Worm (Caenorhabditis elegans): ENCODE measurements around the gene fbxa-190.

Gene fbxa-190

DNA sequence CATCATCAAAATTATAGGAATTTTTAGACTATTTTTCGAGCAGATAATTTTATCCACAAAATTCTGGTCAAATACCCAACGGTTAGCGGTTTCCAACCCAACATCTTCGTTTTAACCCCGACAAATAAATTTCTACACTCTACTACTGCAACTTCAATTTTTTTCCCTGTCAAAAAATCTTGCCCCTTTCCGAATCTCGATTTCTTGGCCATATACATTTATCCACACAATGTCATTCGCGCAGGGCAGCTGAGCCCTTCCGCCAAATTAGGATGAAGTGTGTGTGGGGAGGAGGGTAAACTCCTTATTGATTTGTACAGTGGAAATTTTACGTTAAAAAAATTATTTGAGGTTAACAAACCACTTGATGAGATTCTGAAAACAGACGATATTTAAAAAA, 27.0 kb upstream of the fbxa-190 start (continued):
- TF ChIP-seq nhr-20 (tag; optimal IDR thresholded peaks at IDR 0.05) (peak; percentile 95), swsn-7 (tag; optimal IDR thresholded peaks at IDR 0.05) (peak; percentile 94), lin-13 (GFP tag; optimal IDR thresholded peaks at IDR 0.05) (peak; percentile 77), mep-1 (tag; optimal IDR thresholded peaks at IDR 0.05) (peak; percentile 97), unc-30 (tag; optimal IDR thresholded peaks at IDR 0.05) (no peak), fkh-8 (tag; optimal IDR thresholded peaks at IDR 0.05) (peak; percentile 93), nhr-28 (tag; optimal IDR thresholded peaks at IDR 0.05) (no peak), nhr-237 (tag; optimal IDR thresholded peaks at IDR 0.05) (peak; percentile 95), nhr-90 (tag; optimal IDR thresholded peaks at IDR 0.05; ENCODE audit: poor library complexity) (peak; percentile 98), pax-3 (tag; optimal IDR thresholded peaks at IDR 0.05) (peak; percentile 90), ceh-63 (GFP tag; optimal IDR thresholded peaks at IDR 0.05) (peak; percentile 92), isw-1 (GFP tag; IDR thresholded peaks at IDR 0.05) (peak; percentile 76), lir-3 (tag; optimal IDR thresholded peaks at IDR 0.05; ENCODE audit: poor library complexity) (peak; percentile 86), nhr-12 (tag; optimal IDR thresholded peaks at IDR 0.05) (peak; percentile 57)

DNA sequence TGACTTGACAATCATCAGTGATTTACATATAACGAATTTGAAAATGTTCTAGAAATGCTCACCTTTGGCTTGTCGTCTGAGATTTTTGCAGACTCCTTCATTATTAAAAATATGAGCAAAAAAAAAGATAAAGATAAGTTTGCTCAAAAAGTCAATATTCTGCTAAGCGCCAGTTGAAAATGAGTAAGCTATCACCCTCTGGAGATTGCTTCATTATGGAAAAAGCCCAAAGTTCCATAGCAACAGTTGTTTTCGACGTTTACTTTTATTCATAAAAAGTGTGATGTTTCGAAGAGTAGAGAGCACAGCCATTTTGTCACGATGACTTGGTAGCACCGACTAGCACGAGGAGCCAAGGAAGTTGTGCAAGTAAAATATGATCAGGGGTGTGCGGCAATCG, 13.5 kb upstream of the fbxa-190 start, which contains the start of gene F56C3.3:
F56C3.3 (minus strand) TSS at position 101 of the 400 bp plus-strand sequence.
- no peak for TF ChIP-seq lsy-2 (tag; optimal IDR thresholded peaks at IDR 0.05)
- no peak for TF ChIP-seq pax-3 (tag; optimal IDR thresholded peaks at IDR 0.05)
- TF ChIP-seq unc-30 (tag; optimal IDR thresholded peaks at IDR 0.05) = no peak
- no peak for TF ChIP-seq sox-4 (tag; optimal IDR thresholded peaks at IDR 0.05)
- TF ChIP-seq nhr-76 (tag; optimal IDR thresholded peaks at IDR 0.05) = no peak
- no peak for TF ChIP-seq mef-2 (tag; optimal IDR thresholded peaks at IDR 0.05)
- TF ChIP-seq pag-3 (tag; optimal IDR thresholded peaks at IDR 0.05; ENCODE audit: borderline replicate concordance, insufficient read depth) = no peak
- no peak for TF ChIP-seq sptf-1 (tag; optimal IDR thresholded peaks at IDR 0.05)
- TF ChIP-seq nhr-28 (tag; optimal IDR thresholded peaks at IDR 0.05) = no peak
- TF ChIP-seq vab-15 (tag; optimal IDR thresholded peaks at IDR 0.05) = no peak
- TF ChIP-seq blmp-1 (tag; optimal IDR thresholded peaks at IDR 0.05) = no peak

DNA sequence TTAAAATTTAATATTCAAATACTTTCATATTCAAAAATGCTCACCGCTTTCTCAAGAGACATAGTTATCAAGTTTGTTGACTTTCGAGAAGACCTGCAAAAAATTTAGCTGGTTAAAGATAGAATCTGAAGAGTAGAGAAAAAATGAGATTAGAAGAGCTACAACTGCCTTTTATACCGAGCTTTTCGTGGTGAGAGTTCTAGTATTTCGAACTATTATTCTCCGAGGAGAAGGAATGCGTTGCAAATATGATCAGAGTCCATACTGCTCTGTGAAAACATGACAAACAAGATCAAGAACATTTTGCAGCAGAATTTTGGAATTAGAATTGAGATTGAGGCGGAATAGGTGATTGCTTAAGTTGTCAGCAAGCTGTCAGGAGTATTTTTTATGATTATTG, 11.2 kb upstream of the fbxa-190 start, which contains the start of gene F56C3.4:
F56C3.4 (minus strand) TSS at position 101 of the 400 bp plus-strand sequence.
- TF ChIP-seq snpc-4 (tag; optimal IDR thresholded peaks at IDR 0.05) = no peak
- no peak for TF ChIP-seq nhr-76 (tag; optimal IDR thresholded peaks at IDR 0.05)
- no peak for TF ChIP-seq pag-3 (tag; optimal IDR thresholded peaks at IDR 0.05; ENCODE audit: borderline replicate concordance, insufficient read depth)
- no peak for TF ChIP-seq skn-1 (tag; optimal IDR thresholded peaks at IDR 0.05)
- no peak for TF ChIP-seq vab-15 (tag; optimal IDR thresholded peaks at IDR 0.05)
- no peak for TF ChIP-seq isw-1 (GFP tag; IDR thresholded peaks at IDR 0.05)
- no peak for TF ChIP-seq nhr-77 (tag; optimal IDR thresholded peaks at IDR 0.05)
- TF ChIP-seq aly-2 (tag; optimal IDR thresholded peaks at IDR 0.05) = no peak
- TF ChIP-seq aha-1 (tag; optimal IDR thresholded peaks at IDR 0.05) = no peak
- no peak for TF ChIP-seq lin-15B (tag; optimal IDR thresholded peaks at IDR 0.05)

DNA sequence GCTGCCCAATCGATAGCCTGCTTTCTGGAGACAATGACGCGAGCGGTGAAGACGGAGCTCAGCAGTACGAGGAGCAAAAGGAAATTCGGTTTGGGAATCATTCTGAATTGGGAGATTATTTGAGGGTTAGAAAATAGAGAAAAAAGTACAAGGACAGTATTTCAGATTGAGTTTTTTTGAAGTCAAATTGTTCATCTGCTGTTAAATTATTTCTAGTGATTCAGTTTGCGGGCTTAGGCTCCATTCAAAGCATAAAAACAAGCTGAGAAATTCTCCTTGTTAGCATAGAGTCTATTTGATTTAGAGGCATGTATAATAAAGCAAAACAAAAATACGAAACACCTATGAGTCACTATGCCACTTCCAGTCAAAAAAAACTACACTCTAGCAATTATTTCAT, 4.4 kb upstream of the fbxa-190 start, which contains the start of gene dgn-2:
dgn-2 (minus strand) TSS at position 101 of the 400 bp plus-strand sequence.
- no peak for TF ChIP-seq rnt-1 (tag; optimal IDR thresholded peaks at IDR 0.05)
- no peak for TF ChIP-seq unc-130 (tag; optimal IDR thresholded peaks at IDR 0.05)
- TF ChIP-seq zip-4 (GFP tag; optimal IDR thresholded peaks at IDR 0.05) = no peak
- TF ChIP-seq mef-2 (tag; optimal IDR thresholded peaks at IDR 0.05) = no peak
- TF ChIP-seq irx-1 (tag; optimal IDR thresholded peaks at IDR 0.05) = no peak
- no peak for TF ChIP-seq nhr-90 (tag; optimal IDR thresholded peaks at IDR 0.05; ENCODE audit: poor library complexity)
- TF ChIP-seq lsy-2 (tag; optimal IDR thresholded peaks at IDR 0.05) = no peak

DNA sequence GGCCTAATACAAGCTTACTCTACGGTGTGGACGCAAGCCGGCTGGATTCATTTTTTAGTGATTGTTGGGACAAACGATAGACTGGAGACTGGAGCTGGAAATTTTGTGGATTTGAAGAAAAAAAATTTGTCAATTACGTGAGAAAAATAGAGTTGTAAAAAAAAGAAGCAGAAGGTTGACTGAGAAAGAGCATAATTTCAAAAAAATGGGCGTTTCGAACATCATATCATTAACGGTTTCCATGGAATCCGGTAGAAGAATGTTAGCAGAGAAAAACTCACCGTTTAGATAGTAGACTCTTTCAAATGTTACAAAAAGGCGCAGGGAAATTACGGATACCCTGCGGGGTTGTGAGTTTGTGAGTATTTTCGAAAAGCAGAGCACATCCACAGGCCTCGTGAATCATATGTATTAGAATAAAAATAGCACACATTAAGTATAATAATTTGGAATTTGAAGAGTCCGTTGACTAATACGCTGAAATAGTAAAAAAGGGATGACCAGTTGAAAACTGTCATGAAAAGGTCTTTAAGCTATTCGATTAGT, 1.0 kb upstream of the fbxa-190 start, which contains the start of gene F56C3.7:
F56C3.7 (minus strand) TSS at position 51 of the 546 bp plus-strand sequence.
- TF ChIP-seq unc-130 (tag; optimal IDR thresholded peaks at IDR 0.05) (no peak), elt-2 (tag; optimal IDR thresholded peaks at IDR 0.05) (no peak), dsc-1 (tag; optimal IDR thresholded peaks at IDR 0.05) (peak; percentile 51), ces-1 (GFP tag; optimal IDR thresholded peaks at IDR 0.05) (no peak), unc-86 (tag; optimal IDR thresholded peaks at IDR 0.05) (no peak), skn-1 (tag; optimal IDR thresholded peaks at IDR 0.05) (no peak), unc-30 (tag; optimal IDR thresholded peaks at IDR 0.05) (no peak)

Data from whole organism, L1 larva.